Worm (Caenorhabditis elegans): ENCODE measurements around the gene K08E7.5.

DNA sequence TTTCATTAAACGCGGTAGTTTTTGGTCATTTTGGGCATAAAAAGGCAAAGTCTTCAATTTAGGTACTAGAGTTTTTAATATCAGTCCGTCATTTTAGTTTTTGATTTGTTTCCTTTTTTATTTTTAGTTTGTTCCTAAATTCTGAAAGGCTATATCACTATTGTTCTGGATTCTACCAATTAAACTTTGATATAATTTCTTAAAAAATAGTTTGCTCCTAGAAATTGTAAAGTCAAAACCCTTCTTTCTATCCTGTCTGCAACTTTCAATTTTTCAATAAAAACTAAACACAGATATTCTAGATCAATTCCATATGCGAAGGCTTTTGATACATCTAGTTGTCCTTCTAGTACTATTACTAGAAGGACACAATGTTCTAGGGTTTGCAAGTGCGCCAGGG is at the start of gene K08E7.5:
- no peak for TF ChIP-seq sea-2 (GFP tag; IDR thresholded peaks at IDR 0.05)
- TF ChIP-seq lin-35 (GFP tag; optimal IDR thresholded peaks at IDR 0.05) = no peak
- no peak for TF ChIP-seq dpl-1 (GFP tag; optimal IDR thresholded peaks at IDR 0.05)
- TF ChIP-seq ama-1 (optimal IDR thresholded peaks at IDR 0.05) = no peak
- no peak for TF ChIP-seq ama-1 (GFP tag; optimal IDR thresholded peaks at IDR 0.05)
- no peak for TF ChIP-seq let-607 (tag; optimal IDR thresholded peaks at IDR 0.05)
- TF ChIP-seq Y95B8A.8 (GFP tag; IDR thresholded peaks at IDR 0.05) = no peak
- TF ChIP-seq repo-1 (tag; optimal IDR thresholded peaks at IDR 0.05) = no peak
- no peak for TF ChIP-seq sdz-38 (tag; optimal IDR thresholded peaks at IDR 0.05)
- no peak for TF ChIP-seq pha-4 (tag; optimal IDR thresholded peaks at IDR 0.05)
